Worm (Caenorhabditis elegans) whole organism, mixed stage, embryonic: ENCODE data around the gene myo-2.

Source experiments
- blmp-1 ChIP-seq: fragments of 150-350 bp; optimal IDR thresholded peaks from 2 replicates; lab custom pipeline; 2014; ENCODE audit warnings: missing biosample characterization, missing genetic modification characterization
- ceh-43 ChIP-seq: fragments of 200-800 bp; sonication (Bioruptor generic); optimal IDR thresholded peaks from 2 replicates; lab custom pipeline; 2018; ENCODE audit warnings: mild to moderate bottlenecking, missing genetic modification characterization, moderate library complexity, missing compliant biosample characterization
- hlh-1 ChIP-seq: fragments of 150-350 bp; optimal IDR thresholded peaks from 2 replicates; lab custom pipeline; 2014; ENCODE audit warnings: missing biosample characterization, missing genetic modification reagents, missing genetic modification characterization
- lsy-2 ChIP-seq: fragments of 150-350 bp; optimal IDR thresholded peaks from 2 replicates; lab custom pipeline; 2014; ENCODE audit warnings: missing biosample characterization, missing genetic modification characterization
- mab-5 ChIP-seq: fragments of 150-350 bp; optimal IDR thresholded peaks from 2 replicates; lab custom pipeline; 2014; ENCODE audit warnings: missing biosample characterization, missing genetic modification characterization
- mep-1 ChIP-seq: fragments of 150-350 bp; optimal IDR thresholded peaks from 2 replicates; lab custom pipeline; 2017; ENCODE audit warnings: missing biosample characterization, missing genetic modification reagents, missing genetic modification characterization, inconsistent platforms
- nhr-12 ChIP-seq: fragments of 150-350 bp; optimal IDR thresholded peaks from 2 replicates; lab custom pipeline; 2014; ENCODE audit warnings: missing biosample characterization, missing genetic modification characterization
- nhr-237 ChIP-seq: fragments of 150-350 bp; optimal IDR thresholded peaks from 2 replicates; lab custom pipeline; 2014; ENCODE audit warnings: missing biosample characterization, missing genetic modification characterization
- nhr-28 ChIP-seq: fragments of 150-350 bp; optimal IDR thresholded peaks from 2 replicates; lab custom pipeline; 2014; ENCODE audit warnings: missing biosample characterization, missing genetic modification characterization
- snpc-4 ChIP-seq: fragments of 150-350 bp; optimal IDR thresholded peaks from 2 replicates; lab custom pipeline; 2014; ENCODE audit warnings: missing biosample characterization, missing genetic modification characterization
- tbx-8 ChIP-seq: fragments of 200-800 bp; sonication (Bioruptor generic); optimal IDR thresholded peaks from 2 replicates; lab custom pipeline; 2018; ENCODE audit warnings: mild to moderate bottlenecking, missing genetic modification characterization, moderate library complexity, missing compliant biosample characterization
- unc-120 ChIP-seq: sonication (generic microtip); optimal IDR thresholded peaks from 2 replicates; lab custom pipeline; 2017; ENCODE audit warnings: missing genetic modification characterization, missing compliant biosample characterization; ENCODE audit not compliant: poor library complexity, severe bottlenecking
- unc-39 ChIP-seq: fragments of 150-350 bp; optimal IDR thresholded peaks from 2 replicates; lab custom pipeline; 2014; ENCODE audit warnings: missing biosample characterization, missing genetic modification characterization

DNA sequence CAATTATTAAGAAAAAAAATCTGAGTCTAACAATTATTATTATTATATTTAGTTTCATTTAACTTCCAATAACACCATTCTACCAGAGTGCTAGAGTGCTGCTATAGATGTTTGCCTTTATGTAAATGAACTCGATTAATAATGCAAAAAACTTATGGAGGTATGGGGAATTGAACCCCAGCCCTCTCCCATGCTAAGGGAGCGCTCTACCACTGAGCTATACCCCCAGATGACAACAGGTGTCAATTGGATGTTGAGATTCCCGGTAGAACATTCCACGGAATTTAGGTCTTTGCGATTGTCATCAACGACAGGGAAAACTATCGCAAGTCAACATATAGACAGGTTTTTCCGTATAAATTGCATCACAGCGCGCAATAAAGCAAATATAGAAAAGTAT lies 9.8 kb upstream of the myo-2 start:
- TF ChIP-seq unc-39 (no peak), nhr-12 (tag; lab: Kevin White, UChicago) (no peak), nhr-28 (tag; lab: Kevin White, UChicago) (no peak), nhr-237 (tag; lab: Kevin White, UChicago) (peak; percentile 30), blmp-1 (tag; lab: Kevin White, UChicago) (no peak), lsy-2 (tag; lab: Kevin White, UChicago) (no peak), unc-120 (tag; lab: Kevin White, UChicago) (peak; percentile 60), mab-5 (tag; lab: Kevin White, UChicago) (no peak), mep-1 (tag; lab: Kevin White, UChicago) (peak; percentile 28), snpc-4 (tag; lab: Kevin White, UChicago) (no peak), ceh-43 (GFP tag; lab: Kevin White, UChicago) (peak; percentile 35), hlh-1 (peak; percentile 53), tbx-8 (peak; percentile 38)
